Worm (Caenorhabditis elegans): ENCODE data around the gene T05G5.5.

Gene T05G5.5

ce11 chrIII:9717243-9717642, 34.0 kb downstream of the T05G5.5 start (continued):
- TF ChIP-seq lin-40 (tag; optimal IDR thresholded peaks at IDR 0.05) (peak; percentile 66), F49E8.2 (tag; optimal IDR thresholded peaks at IDR 0.05; ENCODE audit: insufficient read depth) (peak; percentile 67), madf-3 (GFP tag; IDR thresholded peaks at IDR 0.05) (no peak), F10E7.11 (tag; optimal IDR thresholded peaks at IDR 0.05) (peak; percentile 17), dox-1 (GFP tag; IDR thresholded peaks at IDR 0.05) (no peak; the same call in 1 of the 2 replicates), pbrm-1 (GFP tag; IDR thresholded peaks at IDR 0.05) (peak; percentile 95), ztf-25 (GFP tag; IDR thresholded peaks at IDR 0.05) (no peak), tbp1 (GFP tag; optimal IDR thresholded peaks at IDR 0.05) (peak; percentile 81), ztf-18 (tag; optimal IDR thresholded peaks at IDR 0.05) (peak; percentile 14), repo-1 (tag; optimal IDR thresholded peaks at IDR 0.05) (peak; percentile 76), D2030.7 (GFP tag; IDR thresholded peaks at IDR 0.05) (peak; percentile 87), T26A5.8 (tag; optimal IDR thresholded peaks at IDR 0.05) (no peak), nhr-80 (tag; optimal IDR thresholded peaks at IDR 0.05) (no peak), B0261.1 (tag; optimal IDR thresholded peaks at IDR 0.05) (no peak), die-1 (tag; optimal IDR thresholded peaks at IDR 0.05) (no peak), snpc-3.4 (tag; optimal IDR thresholded peaks at IDR 0.05) (peak; percentile 97), lin-54 (GFP tag; optimal IDR thresholded peaks at IDR 0.05) (peak; percentile 65), nhr-27 (tag; optimal IDR thresholded peaks at IDR 0.05) (peak; percentile 18), F39B2.1 (GFP tag; IDR thresholded peaks at IDR 0.05) (0 out of 2 replicates have a peak, but pooled peaks have one; percentile 55), hrde-1 (tag; optimal IDR thresholded peaks at IDR 0.05; ENCODE audit: borderline replicate concordance) (peak; percentile 23), B0035.1 (tag; optimal IDR thresholded peaks at IDR 0.05) (no peak), efl-1 (GFP tag; optimal IDR thresholded peaks at IDR 0.05) (peak; percentile 9), Y56A3A.18 (GFP tag; IDR thresholded peaks at IDR 0.05) (peak; percentile 78; the same call in 1 of the 2 replicates), hsf-1 (GFP tag; IDR thresholded peaks at IDR 0.05) (0 out of 2 replicates have a peak, but pooled peaks have one; percentile 26), lin-35 (GFP tag; optimal IDR thresholded peaks at IDR 0.05) (no peak), hlh-12 (tag; optimal IDR thresholded peaks at IDR 0.05) (no peak), tbx-9 (tag; optimal IDR thresholded peaks at IDR 0.05; ENCODE audit: borderline replicate concordance) (no peak), zfh-2 (GFP tag; conservative IDR thresholded peaks at IDR 0.05) (no peak), F37B4.10 (GFP tag; IDR thresholded peaks at IDR 0.05) (no peak), cebp-1 (GFP tag; IDR thresholded peaks at IDR 0.05) (no peak), cebp-1 (tag; optimal IDR thresholded peaks at IDR 0.05) (no peak), ztf-22 (GFP tag; optimal IDR thresholded peaks at IDR 0.05) (no peak), ceh-40 (GFP tag; IDR thresholded peaks at IDR 0.05) (no peak), madf-10 (tag; optimal IDR thresholded peaks at IDR 0.05) (no peak), C17E4.6 (GFP tag; IDR thresholded peaks at IDR 0.05) (peak; percentile 55; the same call in 1 of the 2 replicates), mcd-1 (GFP tag; IDR thresholded peaks at IDR 0.05) (peak; percentile 76), let-607 (tag; optimal IDR thresholded peaks at IDR 0.05) (no peak), lag-1 (GFP tag; IDR thresholded peaks at IDR 0.05) (no peak), F55B11.4 (tag; optimal IDR thresholded peaks at IDR 0.05; ENCODE audit: borderline replicate concordance, insufficient read depth) (no peak), tlf-1 (GFP tag; optimal IDR thresholded peaks at IDR 0.05) (peak; percentile 38), nfya-2 (GFP tag; IDR thresholded peaks at IDR 0.05) (no peak), ztf-26 (tag; optimal IDR thresholded peaks at IDR 0.05) (peak; percentile 46), ekl-4 (GFP tag; IDR thresholded peaks at IDR 0.05) (no peak; the same call in none of the 2 replicates), Y95B8A.8 (GFP tag; IDR thresholded peaks at IDR 0.05) (peak; percentile 62; the same call in 1 of the 2 replicates), ztf-3 (GFP tag; optimal IDR thresholded peaks at IDR 0.05) (no peak), ZK185.1 (tag; optimal IDR thresholded peaks at IDR 0.05; ENCODE audit: poor library complexity, severe bottlenecking) (peak; percentile 72), madf-8 (GFP tag; conservative IDR thresholded peaks at IDR 0.05) (peak; percentile 37; the same call in 1 of the 2 replicates), nhr-90 (tag; optimal IDR thresholded peaks at IDR 0.05) (no peak)
